Worm (Caenorhabditis elegans): ENCODE data around the gene memi-1.
"Not testable (repeated sequence)": the region's sequence is repeated elsewhere in the genome, so short reads cannot be mapped to it uniquely, and the experiment has no call there.

Gene memi-1

DNA sequence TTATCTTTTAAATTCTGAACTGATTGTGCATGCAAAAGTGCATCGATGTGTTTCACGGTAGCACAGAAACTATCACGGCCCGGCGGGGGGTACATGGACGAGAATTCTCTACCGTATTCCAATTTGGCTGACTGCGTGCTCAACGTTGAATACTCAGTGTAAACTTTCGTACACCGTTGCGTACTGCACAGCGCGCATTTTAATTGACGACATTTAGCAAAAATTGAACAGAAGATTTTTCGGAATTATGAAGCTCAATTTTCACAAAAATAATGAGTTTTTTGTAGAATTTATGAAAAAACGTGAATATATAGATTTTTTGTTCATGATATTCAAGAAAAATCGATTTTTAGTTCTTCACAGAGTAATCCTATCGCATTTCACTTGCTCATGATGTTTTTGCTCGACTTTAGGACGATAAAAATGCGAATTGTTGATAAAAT is 34.7 kb downstream of the memi-1 start:
- TF ChIP-seq C08G9.2 (tag; optimal IDR thresholded peaks at IDR 0.05): peak; percentile 2
- peak; percentile 73 for TF ChIP-seq ceh-14 (tag; optimal IDR thresholded peaks at IDR 0.05)
- TF ChIP-seq sox-2 (GFP tag; IDR thresholded peaks at IDR 0.05): peak; percentile 36; the same call in 1 of the 2 replicates
- peak; percentile 52 for TF ChIP-seq tbx-2 (tag; optimal IDR thresholded peaks at IDR 0.05)
- peak; percentile 59 for TF ChIP-seq ceh-18 (tag; optimal IDR thresholded peaks at IDR 0.05)
- peak; percentile 28 for TF ChIP-seq ets-4 (tag; optimal IDR thresholded peaks at IDR 0.05)
- TF ChIP-seq unc-3 (GFP tag; conservative IDR thresholded peaks at IDR 0.05): not testable (repeated sequence)
- peak; percentile 46 for TF ChIP-seq unc-3 (tag; optimal IDR thresholded peaks at IDR 0.05)
- peak; percentile 23 for TF ChIP-seq elt-2 (tag; optimal IDR thresholded peaks at IDR 0.05)
- TF ChIP-seq ceh-45 (GFP tag; IDR thresholded peaks at IDR 0.05): peak; percentile 43; the same call in 1 of the 2 replicates
- TF ChIP-seq nfya-1 (tag; optimal IDR thresholded peaks at IDR 0.05): peak; percentile 47
- TF ChIP-seq unc-86 (tag; optimal IDR thresholded peaks at IDR 0.05): peak; percentile 27
- peak; percentile 40 for TF ChIP-seq hlh-8 (tag; optimal IDR thresholded peaks at IDR 0.05)
- peak; percentile 32 for TF ChIP-seq tbx-7 (tag; optimal IDR thresholded peaks at IDR 0.05)
- TF ChIP-seq ceh-31 (tag; optimal IDR thresholded peaks at IDR 0.05): peak; percentile 75
- peak; percentile 88 for TF ChIP-seq ceh-34 (tag; optimal IDR thresholded peaks at IDR 0.05)
- peak; percentile 96 for TF ChIP-seq ref-2 (tag; optimal IDR thresholded peaks at IDR 0.05)
- peak; percentile 63 for TF ChIP-seq unc-42 (tag; optimal IDR thresholded peaks at IDR 0.05)

DNA sequence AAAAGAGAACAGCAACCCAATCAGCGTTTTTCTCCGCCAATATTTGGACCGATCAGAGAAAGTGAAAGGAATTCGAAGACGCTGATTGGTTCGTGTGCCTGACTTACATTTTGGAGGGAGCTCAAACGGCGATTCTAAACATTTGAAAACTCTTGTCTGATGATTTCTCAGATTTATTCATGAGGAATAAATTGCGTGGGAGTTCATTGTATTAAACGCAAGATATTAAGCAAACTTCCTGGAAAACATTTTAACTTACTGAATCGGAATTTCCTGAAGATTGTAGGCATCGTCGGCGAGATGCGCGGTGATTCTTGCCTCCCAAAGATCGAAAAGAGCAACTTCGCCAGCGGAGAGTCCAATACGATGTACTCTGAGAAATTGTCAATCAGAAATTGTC is 35.7 kb downstream of the memi-1 start, which contains the start of gene K08F11.1:
Gene K08F11.1, plus strand, starts transcription at position 301 of the 400 bp plus-strand sequence.
- TF ChIP-seq pros-1 (tag; optimal IDR thresholded peaks at IDR 0.05) (no peak), nfya-1 (tag; optimal IDR thresholded peaks at IDR 0.05) (peak; percentile 4)

- TF ChIP-seq rnt-1 (tag; optimal IDR thresholded peaks at IDR 0.05): no peak
- no peak for TF ChIP-seq C38D4.7 (GFP tag; optimal IDR thresholded peaks at IDR 0.05)
- TF ChIP-seq nfya-1 (tag; optimal IDR thresholded peaks at IDR 0.05): peak; percentile 53
Observed at ce11 chrIV:4723687-4724086, 36.5 kb downstream of the memi-1 start.

ce11 chrIV:4715785-4716184 is 44.4 kb downstream of the memi-1 start, which contains the start of gene miro-1:
TSS of gene miro-1 (minus strand) at chrIV:4715807.
- TF ChIP-seq ceh-30 (tag; optimal IDR thresholded peaks at IDR 0.05); ceh-24 (tag; optimal IDR thresholded peaks at IDR 0.05); hlh-30 (tag; optimal IDR thresholded peaks at IDR 0.05; ENCODE audit: insufficient read depth): not testable (repeated sequence)

- TF ChIP-seq K02D7.2 (tag; optimal IDR thresholded peaks at IDR 0.05): no peak
- no peak for TF ChIP-seq che-1 (tag; optimal IDR thresholded peaks at IDR 0.05)
- peak; percentile 13 for TF ChIP-seq hlh-8 (tag; optimal IDR thresholded peaks at IDR 0.05)
- TF ChIP-seq C38D4.7 (GFP tag; optimal IDR thresholded peaks at IDR 0.05): no peak
- no peak for TF ChIP-seq pat-9 (tag; optimal IDR thresholded peaks at IDR 0.05)
- no peak for TF ChIP-seq hlh-13 (GFP tag; optimal IDR thresholded peaks at IDR 0.05)
- no peak for TF ChIP-seq ceh-34 (tag; optimal IDR thresholded peaks at IDR 0.05)
- no peak for TF ChIP-seq F13H6.1 (tag; optimal IDR thresholded peaks at IDR 0.05)
- peak; percentile 74 for TF ChIP-seq ceh-31 (tag; optimal IDR thresholded peaks at IDR 0.05)
- no peak for TF ChIP-seq unc-42 (tag; optimal IDR thresholded peaks at IDR 0.05)
- TF ChIP-seq ceh-6 (GFP tag; optimal IDR thresholded peaks at IDR 0.05): no peak
- TF ChIP-seq Y22D7AL.16 (tag; optimal IDR thresholded peaks at IDR 0.05): no peak
- no peak for TF ChIP-seq unc-86 (tag; optimal IDR thresholded peaks at IDR 0.05)
- TF ChIP-seq T23F11.4 (GFP tag; optimal IDR thresholded peaks at IDR 0.05): no peak
- peak; percentile 26 for TF ChIP-seq zip-5 (tag; optimal IDR thresholded peaks at IDR 0.05)
- peak; percentile 33 for TF ChIP-seq ref-2 (tag; optimal IDR thresholded peaks at IDR 0.05)
- peak; percentile 83 for TF ChIP-seq ceh-2 (tag; optimal IDR thresholded peaks at IDR 0.05)
- TF ChIP-seq ceh-22 (tag; optimal IDR thresholded peaks at IDR 0.05): no peak
- no peak for TF ChIP-seq pros-1 (tag; optimal IDR thresholded peaks at IDR 0.05)
- TF ChIP-seq sox-2 (GFP tag; IDR thresholded peaks at IDR 0.05): no peak
- no peak for TF ChIP-seq pax-1 (tag; optimal IDR thresholded peaks at IDR 0.05)
- no peak for TF ChIP-seq sox-4 (tag; optimal IDR thresholded peaks at IDR 0.05)
- peak; percentile 16 for TF ChIP-seq tbx-7 (tag; optimal IDR thresholded peaks at IDR 0.05)
- no peak for TF ChIP-seq nhr-232 (tag; optimal IDR thresholded peaks at IDR 0.05)
- TF ChIP-seq ttx-3 (tag; optimal IDR thresholded peaks at IDR 0.05): no peak
- TF ChIP-seq pqm-1 (tag; optimal IDR thresholded peaks at IDR 0.05): no peak
- no peak for TF ChIP-seq ceh-48 (tag; optimal IDR thresholded peaks at IDR 0.05)
- no peak for TF ChIP-seq lim-6 (tag; optimal IDR thresholded peaks at IDR 0.05)
- TF ChIP-seq ets-4 (tag; optimal IDR thresholded peaks at IDR 0.05): peak; percentile 59
- no peak for TF ChIP-seq pha-4 (tag; optimal IDR thresholded peaks at IDR 0.05)
- TF ChIP-seq ceh-18 (tag; optimal IDR thresholded peaks at IDR 0.05): no peak
- no peak for TF ChIP-seq hlh-6 (tag; optimal IDR thresholded peaks at IDR 0.05)
Observed at ce11 chrIV:4712376-4712775, 47.9 kb downstream of the memi-1 start, which contains the start of gene yars-2. TSS of gene yars-2 (minus strand) at chrIV:4712624.

Measured in whole organism, late embryonic.